2 worm cellular contexts compared by ENCODE assay signal in the genomic region with DNA sequence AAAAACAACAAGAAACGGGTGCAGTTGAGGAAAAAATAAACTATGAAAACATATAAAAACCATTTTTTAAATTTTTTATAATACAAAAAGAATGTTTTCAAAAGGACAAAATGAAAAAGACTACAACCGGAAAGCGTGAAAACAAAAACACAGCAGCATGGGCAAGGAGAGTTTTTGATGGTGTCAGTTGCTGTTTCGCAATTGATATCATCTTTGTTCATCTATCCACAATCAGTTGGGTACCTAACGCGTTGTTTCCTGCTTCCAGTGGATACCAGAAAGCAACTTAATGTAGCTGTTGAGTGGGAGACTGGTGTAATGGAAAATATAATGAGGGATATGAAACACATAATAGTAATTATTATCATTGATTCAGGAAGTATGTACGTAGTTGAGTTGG.
A peak's percentile ranks its signal among the peaks of the same experiment; 100 is the strongest.
TF ChIP-seq lines count a peak whose summit lies in the region.

No protein-coding gene starts in this region.

TF ChIP-seq in whole organism, L1 larva, 84 proteins besides CTCF, POLR2A, EP300 and RAD21:
- TF ChIP-seq ama-1 (optimal IDR thresholded peaks at IDR 0.05; lab: Kevin White, UChicago) = no peak
- peak; percentile 59 for TF ChIP-seq rnt-1 (tag; optimal IDR thresholded peaks at IDR 0.05; lab: Kevin White, UChicago)

TF ChIP-seq in whole organism, mixed stage, embryonic, 35 proteins besides CTCF, POLR2A, EP300 and RAD21:
- TF ChIP-seq lin-13 (tag; optimal IDR thresholded peaks at IDR 0.05; lab: Kevin White, UChicago) (no peak), unc-62 (GFP tag; optimal IDR thresholded peaks at IDR 0.05; lab: Kevin White, UChicago) (no peak), hlh-1 (tag; optimal IDR thresholded peaks at IDR 0.05; lab: Kevin White, UChicago) (peak; percentile 63), pha-4 (tag; optimal IDR thresholded peaks at IDR 0.05; lab: Kevin White, UChicago) (no peak), ces-1 (GFP tag; optimal IDR thresholded peaks at IDR 0.05; lab: Kevin White, UChicago) (no peak)
